Fruit fly (Drosophila melanogaster) whole organism, embryonic: ENCODE results near the gene CG31924.
A peak's percentile ranks its signal among the peaks of the same experiment; 100 is the strongest.

Experiments
- CG11247 ChIP-seq: fragments of 200-800 bp; sonication (Bioruptor generic); IDR thresholded peaks from 2 replicates; pipeline ENCODE4 v1.3.6; 2022; ENCODE audit warnings: missing biosample characterization, missing genetic modification characterization
- CG11398 ChIP-seq: fragments of 200-800 bp; sonication (Bioruptor generic); optimal IDR thresholded peaks from 2 replicates; lab custom pipeline; 2016; ENCODE audit warnings: missing biosample characterization, missing genetic modification characterization
- CG11695 ChIP-seq: fragments of 200-800 bp; sonication (Bioruptor generic); IDR thresholded peaks from 3 replicates; pipeline ENCODE4 v1.3.6; 2022; ENCODE audit warnings: missing biosample characterization, missing genetic modification characterization
- CG11696 ChIP-seq: fragments of 200-800 bp; sonication (Bioruptor generic); IDR thresholded peaks from 2 replicates; pipeline ENCODE4 v1.3.6; 2022; ENCODE audit warnings: missing biosample characterization, missing genetic modification characterization
- CG12219 ChIP-seq: fragments of 200-800 bp; sonication (Bioruptor generic); optimal IDR thresholded peaks from 3 replicates; lab custom pipeline; 2018; ENCODE audit warnings: missing biosample characterization, mild to moderate bottlenecking, missing genetic modification characterization
- CG12391 ChIP-seq: fragments of 200-800 bp; sonication (Bioruptor generic); optimal IDR thresholded peaks from 3 replicates; lab custom pipeline; 2018; ENCODE audit warnings: missing biosample characterization, mild to moderate bottlenecking, missing genetic modification characterization, moderate library complexity
- CG13624 ChIP-seq: fragments of 200-800 bp; sonication (Bioruptor generic); optimal IDR thresholded peaks from 2 replicates; lab custom pipeline; 2016; ENCODE audit warnings: missing biosample characterization, missing genetic modification characterization
- CG16813 ChIP-seq: fragments of 200-800 bp; sonication (Bioruptor generic); IDR thresholded peaks from 3 replicates; pipeline ENCODE4 v1.3.6; 2022; ENCODE audit warnings: missing biosample characterization, missing genetic modification characterization; ENCODE audit not compliant: partially characterized antibody
- CG18011 ChIP-seq: fragments of 200-800 bp; sonication (Bioruptor generic); optimal IDR thresholded peaks from 2 replicates; lab custom pipeline; 2017; ENCODE audit warnings: missing biosample characterization, missing genetic modification characterization, mild to moderate bottlenecking, moderate library complexity, missing genotype
- CG2116 ChIP-seq: fragments of 200-800 bp; sonication (Bioruptor generic); optimal IDR thresholded peaks from 3 replicates; lab custom pipeline; 2018; ENCODE audit warnings: missing biosample characterization, mild to moderate bottlenecking, missing genetic modification characterization
- CG2712 ChIP-seq: fragments of 200-800 bp; optimal IDR thresholded peaks from 3 replicates; lab custom pipeline; 2019; ENCODE audit warnings: missing biosample characterization, mild to moderate bottlenecking, missing genetic modification characterization, moderate library complexity
- CG2889 ChIP-seq: fragments of 200-800 bp; sonication (Bioruptor generic); IDR thresholded peaks from 3 replicates; pipeline ENCODE4 v1.3.6; 2022; ENCODE audit warnings: missing biosample characterization, missing genetic modification characterization
- CG32772 ChIP-seq: fragments of 200-800 bp; sonication (Bioruptor generic); IDR thresholded peaks from 2 replicates; pipeline ENCODE4 v1.3.6; 2022; ENCODE audit warnings: missing biosample characterization, missing genetic modification characterization
- CG3281 ChIP-seq: fragments of 200-800 bp; sonication (Bioruptor generic); optimal IDR thresholded peaks from 3 replicates; lab custom pipeline; 2017; ENCODE audit warnings: missing biosample characterization, mild to moderate bottlenecking, missing genetic modification characterization
- CG33213 ChIP-seq: fragments of 200-800 bp; sonication (Bioruptor generic); optimal IDR thresholded peaks from 3 replicates; lab custom pipeline; 2016; ENCODE audit warnings: missing biosample characterization, missing genetic modification characterization
- CG4424 ChIP-seq: fragments of 200-800 bp; sonication (Bioruptor generic); optimal IDR thresholded peaks from 3 replicates; lab custom pipeline; 2016; ENCODE audit warnings: missing biosample characterization, missing genetic modification characterization
- CG4820 ChIP-seq: fragments of 200-800 bp; sonication (Bioruptor generic); optimal IDR thresholded peaks from 3 replicates; lab custom pipeline; 2016; ENCODE audit warnings: missing biosample characterization, missing genetic modification characterization
- CG7271 ChIP-seq: fragments of 200-800 bp; sonication (Bioruptor generic); optimal IDR thresholded peaks from 2 replicates; lab custom pipeline; 2018; ENCODE audit warnings: missing biosample characterization, mild to moderate bottlenecking, missing genetic modification characterization, moderate library complexity
- CG8765 ChIP-seq: fragments of 200-800 bp; sonication (Bioruptor generic); IDR thresholded peaks from 2 replicates; pipeline ENCODE4 v1.3.6; 2022; ENCODE audit warnings: missing biosample characterization, missing genetic modification characterization
- CG8944 ChIP-seq: fragments of 200-800 bp; sonication (Bioruptor generic); optimal IDR thresholded peaks from 3 replicates; lab custom pipeline; 2016; ENCODE audit warnings: missing biosample characterization, missing genetic modification characterization
- CG9437 ChIP-seq: fragments of 200-800 bp; sonication (Bioruptor generic); optimal IDR thresholded peaks from 2 replicates; lab custom pipeline; 2018; ENCODE audit warnings: missing biosample characterization, mild to moderate bottlenecking, missing genetic modification characterization
- CTCF ChIP-seq: fragments of 200-800 bp; sonication (Bioruptor generic); optimal IDR thresholded peaks from 2 replicates; lab custom pipeline; 2017; ENCODE audit warnings: missing biosample characterization, mild to moderate bottlenecking, missing genetic modification characterization, moderate library complexity
- D19A ChIP-seq: fragments of 200-800 bp; optimal IDR thresholded peaks from 3 replicates; lab custom pipeline; 2019; ENCODE audit warnings: missing biosample characterization, mild to moderate bottlenecking, missing genetic modification characterization, moderate library complexity
- D19B ChIP-seq: fragments of 200-800 bp; sonication (Bioruptor generic); optimal IDR thresholded peaks from 2 replicates; lab custom pipeline; 2017; ENCODE audit warnings: missing biosample characterization, mild to moderate bottlenecking, missing genetic modification characterization
- Dp ChIP-seq: fragments of 200-800 bp; sonication (Bioruptor generic); optimal IDR thresholded peaks from 2 replicates; lab custom pipeline; 2018; ENCODE audit warnings: missing biosample characterization, mild to moderate bottlenecking, missing genetic modification characterization, moderate library complexity
- Ets65A ChIP-seq: fragments of 200-800 bp; sonication (Bioruptor generic); peaks from one replicate; lab custom pipeline; 2016; ENCODE audit warnings: missing biosample characterization, missing genetic modification characterization
- Hr3 ChIP-seq: fragments of 200-800 bp; sonication (Bioruptor generic); optimal IDR thresholded peaks from 3 replicates; lab custom pipeline; 2016; ENCODE audit warnings: missing biosample characterization, missing genetic modification characterization
- Lhr ChIP-seq: fragments of 200-800 bp; sonication (Bioruptor generic); optimal IDR thresholded peaks from 3 replicates; lab custom pipeline; 2017; ENCODE audit warnings: mild to moderate bottlenecking, missing biosample characterization, missing genetic modification reagents, missing genetic modification characterization
- MESR4 ChIP-seq: fragments of 200-800 bp; sonication (Bioruptor generic); optimal IDR thresholded peaks from 2 replicates; lab custom pipeline; 2018; ENCODE audit warnings: missing biosample characterization, mild to moderate bottlenecking, missing genetic modification characterization, moderate library complexity
- Optix ChIP-seq: fragments of 200-800 bp; sonication (Bioruptor generic); IDR thresholded peaks from 3 replicates; pipeline ENCODE4 v1.3.6; 2022; ENCODE audit warnings: missing biosample characterization, missing genetic modification characterization
- Side ChIP-seq: fragments of 200-800 bp; sonication (Bioruptor generic); optimal IDR thresholded peaks from 2 replicates; lab custom pipeline; 2016; ENCODE audit warnings: missing biosample characterization, missing genetic modification characterization
- Sry-δ ChIP-seq: fragments of 200-800 bp; sonication (Bioruptor generic); optimal IDR thresholded peaks from 2 replicates; lab custom pipeline; 2016; ENCODE audit warnings: missing biosample characterization, missing genetic modification characterization
- Taf1 ChIP-seq: fragments of 200-800 bp; sonication (Bioruptor generic); IDR thresholded peaks from 2 replicates; pipeline ENCODE4 v1.3.6; 2022; ENCODE audit warnings: missing biosample characterization, missing genetic modification characterization
- dm ChIP-seq: fragments of 200-800 bp; sonication (Bioruptor generic); optimal IDR thresholded peaks from 3 replicates; lab custom pipeline; 2016; ENCODE audit warnings: missing biosample characterization, missing genetic modification characterization
- fd96Cb ChIP-seq: fragments of 200-800 bp; sonication (Bioruptor generic); optimal IDR thresholded peaks from 2 replicates; lab custom pipeline; 2018; ENCODE audit warnings: missing biosample characterization, mild to moderate bottlenecking, missing genetic modification characterization, moderate library complexity
- gt ChIP-seq: fragments of 200-800 bp; sonication (Bioruptor generic); IDR thresholded peaks from 2 replicates; pipeline ENCODE4 v1.3.6; 2022; ENCODE audit warnings: missing biosample characterization, missing genetic modification characterization
- hbn ChIP-seq: fragments of 200-800 bp; sonication (Bioruptor generic); IDR thresholded peaks from 2 replicates; pipeline ENCODE4 v1.3.6; 2022; ENCODE audit warnings: missing biosample characterization, missing genetic modification characterization; ENCODE audit not compliant: partially characterized antibody
- jumu ChIP-seq: fragments of 200-800 bp; sonication (Bioruptor generic); optimal IDR thresholded peaks from 3 replicates; lab custom pipeline; 2016; ENCODE audit warnings: missing biosample characterization, missing genetic modification characterization
- lmd ChIP-seq: fragments of 200-800 bp; sonication (Bioruptor generic); IDR thresholded peaks from 2 replicates; pipeline ENCODE4 v1.3.6; 2022; ENCODE audit warnings: missing biosample characterization, missing genetic modification characterization
- lov ChIP-seq, 2 experiments: fragments of 200-800 bp in 1 of 2; fragments of >200 bp in 1 of 2; sonication (Bioruptor generic) in 1 of 2; IDR thresholded peaks in 1 of 2; optimal IDR thresholded peaks in 1 of 2; 2 replicates in 1 of 2; 3 replicates in 1 of 2; pipeline versions ENCODE4 v1.3.6 to Lab custom; 2017 to 2022; ENCODE audit warnings: missing biosample characterization in 1 of 2, missing genetic modification characterization in 1 of 2
- mam ChIP-seq: fragments of 200-800 bp; sonication (Bioruptor generic); optimal IDR thresholded peaks from 3 replicates; lab custom pipeline; 2016; ENCODE audit warnings: missing biosample characterization, missing genetic modification characterization
- org-1 ChIP-seq: fragments of 200-800 bp; sonication (Bioruptor generic); optimal IDR thresholded peaks from 2 replicates; lab custom pipeline; 2017; ENCODE audit warnings: missing biosample characterization, missing genetic modification characterization
- ro ChIP-seq: fragments of 200-800 bp; sonication (Bioruptor generic); IDR thresholded peaks from 2 replicates; pipeline ENCODE4 v1.3.6; 2022; ENCODE audit warnings: missing biosample characterization, missing genetic modification characterization
- tap ChIP-seq: fragments of 200-800 bp; optimal IDR thresholded peaks from 3 replicates; lab custom pipeline; 2019; ENCODE audit warnings: missing biosample characterization, mild to moderate bottlenecking, missing genetic modification characterization, moderate library complexity
- vfl ChIP-seq: fragments of 200-800 bp; sonication (Bioruptor generic); optimal IDR thresholded peaks from 2 replicates; lab custom pipeline; 2016; ENCODE audit warnings: missing biosample characterization, missing genetic modification characterization

Gene CG31924

dm6 chr2L:1361771-1362632 lies 7.3 kb upstream of the CG31924 start, which contains the start of gene NLaz (continued):
- TF ChIP-seq tap (tag; lab: Kevin White, UChicago) (no peak), hbn (GFP tag; lab: Robert Waterston, UW) (no peak), CG11695 (no peak), CG32772 (GFP tag; lab: Robert Waterston, UW) (peak; percentile 7; the same call in 1 of the 2 replicates), D19B (GFP tag; lab: Kevin White, UChicago) (no peak), CG2889 (no peak)

dm6 chr2L:1359690-1360089 lies 5.0 kb upstream of the CG31924 start, which contains the start of gene CG31659:
TSS of gene CG31659 (minus strand) at chr2L:1359790.
- TF ChIP-seq CG11247 (GFP tag; lab: Robert Waterston, UW) (no peak), CG2116 (no peak), fd96Cb (tag; lab: Kevin White, UChicago) (no peak)
- TF ChIP-seq, all 482 proteins: peak for 0

dm6 chr2L:1355824-1356223 lies 1.1 kb upstream of the CG31924 start, which contains the start of gene CG5565:
TSS of gene CG5565 (minus strand) at chr2L:1355924.
- no peak for TF ChIP-seq org-1 (GFP tag; lab: Kevin White, UChicago)
- no peak for TF ChIP-seq CTCF (GFP tag; lab: Kevin White, UChicago)
- TF ChIP-seq lmd: no peak
- peak; percentile 23 for TF ChIP-seq Ets65A (GFP tag; lab: Kevin White, UChicago)

- TF ChIP-seq dm (no peak), CG4820 (GFP tag; lab: Kevin White, UChicago) (no peak), CG11398 (GFP tag; lab: Kevin White, UChicago) (no peak), CG13624 (GFP tag; lab: Kevin White, UChicago) (no peak), CG12391 (tag; lab: Kevin White, UChicago) (no peak), CG4424 (GFP tag; lab: Kevin White, UChicago) (no peak), CG11696 (no peak), CG3281 (GFP tag; lab: Kevin White, UChicago) (no peak), vfl (GFP tag; lab: Kevin White, UChicago) (no peak), mam (GFP tag; lab: Kevin White, UChicago) (no peak), lov (optimal IDR thresholded peaks at IDR 0.05; lab: Kevin White, UChicago) (no peak), lov (GFP tag; IDR thresholded peaks at IDR 0.05; lab: Robert Waterston, UW) (no peak), jumu (no peak), Optix (GFP tag; lab: Robert Waterston, UW) (no peak), CG12219 (GFP tag; lab: Kevin White, UChicago) (no peak), D19A (tag; lab: Kevin White, UChicago) (no peak)
These were observed 710 bp downstream of the CG31924 start, which contains the start of gene CG5561 for dm6 chr2L:1354009-1354408. TSS of gene CG5561 (minus strand) at chr2L:1354109.

- TF ChIP-seq ro: no peak
- no peak for TF ChIP-seq CG8944
- no peak for TF ChIP-seq CG9437 (GFP tag; lab: Kevin White, UChicago)
- TF ChIP-seq CG33213 (GFP tag; lab: Kevin White, UChicago): no peak
- no peak for TF ChIP-seq MESR4
- no peak for TF ChIP-seq Dp (GFP tag; lab: Kevin White, UChicago)
- TF ChIP-seq CG7271 (tag; lab: Kevin White, UChicago): no peak
- TF ChIP-seq Hr3 (GFP tag; lab: Kevin White, UChicago): no peak
- no peak for TF ChIP-seq mam (GFP tag; lab: Kevin White, UChicago)
- no peak for TF ChIP-seq CG8765 (GFP tag; lab: Robert Waterston, UW)
- TF ChIP-seq Sry-δ (GFP tag; lab: Kevin White, UChicago): no peak
- TF ChIP-seq Taf1: no peak
- no peak for TF ChIP-seq CG16813
- no peak for TF ChIP-seq Side
- TF ChIP-seq Lhr (GFP tag; lab: Kevin White, UChicago): no peak
- no peak for TF ChIP-seq CG2712 (tag; lab: Kevin White, UChicago)
- TF ChIP-seq CG18011: no peak
- TF ChIP-seq gt (GFP tag; lab: Robert Waterston, UW): no peak
These were observed 2.0 kb downstream of the CG31924 start, which contains the start of gene CG5556 for dm6 chr2L:1352768-1353167. TSS of gene CG5556 (minus strand) at chr2L:1352868.
